Worm (Caenorhabditis elegans): ENCODE results near the gene R11D1.2.

R11D1.2 gene

DNA sequence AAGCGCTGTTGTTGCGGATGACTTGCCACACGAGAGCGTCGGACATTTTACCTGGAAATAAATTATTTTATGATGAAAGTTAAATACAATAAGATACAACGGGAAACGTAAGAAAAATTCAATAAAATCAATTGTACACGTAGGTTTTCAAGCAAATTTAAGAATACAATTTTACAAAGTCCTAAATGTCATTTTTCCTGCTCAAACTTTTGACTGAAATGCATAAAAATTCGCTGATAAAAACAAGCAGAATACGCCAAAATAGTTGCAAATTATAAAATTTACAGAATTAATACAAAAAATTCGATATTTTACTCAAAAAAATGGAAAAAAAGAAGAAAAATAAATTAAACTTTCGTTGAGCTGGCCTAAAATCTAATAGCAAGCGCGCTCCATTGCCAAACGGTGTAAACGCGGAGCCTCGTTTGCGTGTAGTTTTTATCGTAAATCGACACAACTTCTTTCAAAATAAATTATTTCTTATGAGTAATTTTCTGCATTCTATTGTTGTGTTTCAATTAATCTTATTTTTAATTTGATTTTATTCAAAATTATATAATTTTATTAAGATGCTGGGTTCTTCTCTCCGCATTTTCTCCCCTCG, 19.8 kb downstream of the R11D1.2 start, which contains the start of the genes rpl-28 and mrpl-49 (continued):
- TF ChIP-seq peb-1 (tag; optimal IDR thresholded peaks at IDR 0.05) (no peak), C34F6.9 (tag; optimal IDR thresholded peaks at IDR 0.05) (peak; percentile 96), lin-13 (GFP tag; optimal IDR thresholded peaks at IDR 0.05) (peak; percentile 89), fos-1 (tag; optimal IDR thresholded peaks at IDR 0.05) (peak; percentile 86), nhr-12 (tag; optimal IDR thresholded peaks at IDR 0.05) (no peak), mbf-1 (tag; optimal IDR thresholded peaks at IDR 0.05) (no peak), crh-2 (tag; optimal IDR thresholded peaks at IDR 0.05) (peak; percentile 91), lin-11 (tag; optimal IDR thresholded peaks at IDR 0.05) (peak; percentile 85)

DNA sequence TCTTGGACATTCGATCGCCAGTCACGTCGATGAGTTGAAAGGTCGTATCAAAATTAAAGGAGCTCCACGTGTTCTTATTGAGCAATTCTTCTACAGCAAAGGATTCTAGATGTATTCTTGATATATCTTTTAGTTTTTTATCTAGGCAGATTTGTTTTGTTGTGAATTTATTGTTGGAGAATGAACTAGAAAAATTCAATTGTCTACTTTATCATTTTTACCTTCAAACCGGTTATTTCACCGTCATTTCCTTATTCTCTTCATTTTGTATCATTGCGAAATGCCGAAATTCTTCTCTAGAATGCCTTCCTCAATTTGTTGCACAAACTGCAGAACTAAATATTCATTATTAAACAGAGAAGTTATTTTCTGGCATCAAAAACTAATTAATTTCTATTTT, 20.8 kb downstream of the R11D1.2 start, which contains the start of gene R11D1.10:
TSS of gene R11D1.10 (plus strand) at position 301 of the 400 bp plus-strand sequence.
- TF ChIP-seq nhr-10 (tag; optimal IDR thresholded peaks at IDR 0.05): no peak

DNA sequence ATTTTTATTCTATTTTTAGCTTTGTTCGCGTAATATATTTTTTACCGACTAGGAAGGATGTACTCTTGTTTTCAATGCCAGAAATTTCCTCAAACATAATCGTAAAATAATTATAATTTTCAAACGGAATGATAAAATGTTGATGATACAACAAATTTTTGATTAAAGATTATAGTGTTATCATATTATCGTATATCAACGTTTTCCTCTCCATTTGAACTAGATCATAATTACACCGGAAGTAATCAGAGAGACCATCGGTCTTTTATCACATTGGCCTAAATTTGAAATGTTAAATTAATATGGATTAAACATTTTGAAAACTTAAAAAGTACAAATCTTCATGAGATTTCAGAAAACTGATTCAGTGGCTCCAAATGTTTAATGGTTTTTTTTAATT, 24.3 kb downstream of the R11D1.2 start:
- TF ChIP-seq nhr-10 (tag; optimal IDR thresholded peaks at IDR 0.05) (no peak), C34F6.9 (tag; optimal IDR thresholded peaks at IDR 0.05) (no peak), crh-2 (tag; optimal IDR thresholded peaks at IDR 0.05) (peak; percentile 18), R02D3.7 (tag; optimal IDR thresholded peaks at IDR 0.05) (no peak), nhr-25 (tag; optimal IDR thresholded peaks at IDR 0.05) (no peak), sma-9 (GFP tag; optimal IDR thresholded peaks at IDR 0.05) (peak; percentile 46), sma-9 (tag; optimal IDR thresholded peaks at IDR 0.05) (no peak), aly-2 (tag; optimal IDR thresholded peaks at IDR 0.05) (no peak), fos-1 (tag; optimal IDR thresholded peaks at IDR 0.05) (peak; percentile 62), unc-55 (GFP tag; optimal IDR thresholded peaks at IDR 0.05) (no peak)

- TF ChIP-seq F13H6.1 (tag; optimal IDR thresholded peaks at IDR 0.05): no peak
- TF ChIP-seq ztf-11 (tag; optimal IDR thresholded peaks at IDR 0.05): no peak
- no peak for TF ChIP-seq lin-39 (tag; optimal IDR thresholded peaks at IDR 0.05)
- TF ChIP-seq nhr-12 (tag; optimal IDR thresholded peaks at IDR 0.05): no peak
- no peak for TF ChIP-seq R02D3.7 (tag; optimal IDR thresholded peaks at IDR 0.05)
- TF ChIP-seq snpc-4 (tag; optimal IDR thresholded peaks at IDR 0.05): no peak
- TF ChIP-seq sma-9 (GFP tag; optimal IDR thresholded peaks at IDR 0.05): peak; percentile 50
- TF ChIP-seq sma-9 (tag; optimal IDR thresholded peaks at IDR 0.05): no peak
- TF ChIP-seq nhr-25 (tag; optimal IDR thresholded peaks at IDR 0.05): no peak
- peak; percentile 87 for TF ChIP-seq nhr-129 (tag; optimal IDR thresholded peaks at IDR 0.05)
- no peak for TF ChIP-seq nhr-6 (tag; optimal IDR thresholded peaks at IDR 0.05)
- TF ChIP-seq dmd-4 (tag; optimal IDR thresholded peaks at IDR 0.05): no peak
- no peak for TF ChIP-seq lin-13 (GFP tag; optimal IDR thresholded peaks at IDR 0.05)
- TF ChIP-seq fos-1 (tag; optimal IDR thresholded peaks at IDR 0.05): peak; percentile 59
- no peak for TF ChIP-seq nhr-23 (tag; optimal IDR thresholded peaks at IDR 0.05)
- TF ChIP-seq sma-3 (GFP tag; optimal IDR thresholded peaks at IDR 0.05): peak; percentile 11
Measured at ce11 chrV:12733465-12734248, 25.3 kb downstream of the R11D1.2 start, which contains the start of the genes dhs-21 and xbx-9. TSS of gene dhs-21 (minus strand) at chrV:12733645. TSS of gene xbx-9 (plus strand) at chrV:12734198.

DNA sequence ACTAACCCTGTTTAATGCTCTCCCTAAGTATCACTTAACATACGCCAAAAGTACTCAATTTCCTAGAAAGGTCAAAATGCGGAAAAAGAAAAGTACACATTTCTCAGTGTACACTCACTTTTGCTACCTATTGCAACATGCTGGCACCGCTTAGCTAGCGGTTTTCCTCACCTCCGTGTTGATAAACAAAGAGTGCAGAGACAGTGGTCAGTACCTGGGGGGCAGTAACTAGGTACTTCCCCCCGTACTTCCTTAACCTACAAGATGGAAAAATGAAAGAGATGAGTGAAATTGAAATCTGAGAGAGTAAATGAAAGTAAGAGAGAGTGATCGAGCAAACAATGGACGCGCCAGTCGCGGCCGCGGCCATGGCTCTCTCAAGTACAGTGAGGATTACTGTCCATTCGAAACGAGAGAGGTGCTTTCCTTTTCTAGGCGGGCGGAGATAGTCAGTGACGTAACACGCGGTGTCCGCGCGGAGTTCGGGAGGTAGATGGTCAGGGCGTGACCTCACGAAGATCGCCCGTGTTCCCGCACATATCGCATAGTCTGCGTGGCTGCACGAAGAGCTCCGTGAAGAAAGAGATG, 27.9 kb downstream of the R11D1.2 start, which contains the start of gene cky-1:
TSS of gene cky-1 (plus strand) at position 538 of the 588 bp plus-strand sequence.
- TF ChIP-seq mbf-1 (tag; optimal IDR thresholded peaks at IDR 0.05) (no peak), lin-39 (tag; optimal IDR thresholded peaks at IDR 0.05) (no peak), peb-1 (tag; optimal IDR thresholded peaks at IDR 0.05) (peak; percentile 71), skn-1 (tag; optimal IDR thresholded peaks at IDR 0.05) (no peak)

- TF ChIP-seq zag-1 (tag; optimal IDR thresholded peaks at IDR 0.05): no peak
- TF ChIP-seq mdl-1 (tag; optimal IDR thresholded peaks at IDR 0.05): no peak
- TF ChIP-seq ztf-1 (GFP tag; conservative IDR thresholded peaks at IDR 0.05): no peak
- TF ChIP-seq gmeb-1 (tag; optimal IDR thresholded peaks at IDR 0.05): peak; percentile 8
- TF ChIP-seq unc-62 (GFP tag; optimal IDR thresholded peaks at IDR 0.05): no peak
- no peak for TF ChIP-seq nhr-11 (tag; optimal IDR thresholded peaks at IDR 0.05)
- TF ChIP-seq ama-1 (optimal IDR thresholded peaks at IDR 0.05): no peak
- TF ChIP-seq nhr-21 (tag; optimal IDR thresholded peaks at IDR 0.05): no peak
- no peak for TF ChIP-seq nhr-237 (tag; optimal IDR thresholded peaks at IDR 0.05)
- no peak for TF ChIP-seq F13H6.1 (tag; optimal IDR thresholded peaks at IDR 0.05)
- TF ChIP-seq sma-9 (GFP tag; optimal IDR thresholded peaks at IDR 0.05): peak; percentile 54
- no peak for TF ChIP-seq sma-9 (tag; optimal IDR thresholded peaks at IDR 0.05)
- TF ChIP-seq Y55F3AM.14 (GFP tag; optimal IDR thresholded peaks at IDR 0.05): no peak
- no peak for TF ChIP-seq skn-1 (tag; optimal IDR thresholded peaks at IDR 0.05)
- no peak for TF ChIP-seq ceh-82 (tag; optimal IDR thresholded peaks at IDR 0.05)
- TF ChIP-seq sem-4 (tag; optimal IDR thresholded peaks at IDR 0.05): no peak
- TF ChIP-seq lin-13 (GFP tag; optimal IDR thresholded peaks at IDR 0.05): no peak
- TF ChIP-seq C34F6.9 (tag; optimal IDR thresholded peaks at IDR 0.05): no peak
- TF ChIP-seq egl-27 (tag; optimal IDR thresholded peaks at IDR 0.05): no peak
- no peak for TF ChIP-seq ztf-4 (tag; optimal IDR thresholded peaks at IDR 0.05)
- TF ChIP-seq crh-2 (tag; optimal IDR thresholded peaks at IDR 0.05): peak; percentile 70
- no peak for TF ChIP-seq nhr-77 (tag; optimal IDR thresholded peaks at IDR 0.05)
Measured at ce11 chrV:12741684-12742083, 33.3 kb downstream of the R11D1.2 start, which contains the start of gene hrg-7. TSS of gene hrg-7 (plus strand) at chrV:12742041.

Data from whole organism, L2 larva.